Worm (Caenorhabditis elegans): ENCODE results near the gene cal-2.

cal-2 gene

ce11 chrII:8994336-8994735 lies 33.8 kb downstream of the cal-2 start, which contains the start of gene F44G4.1:
Gene F44G4.1 (plus strand): TSS chrII:8994636.
- TF ChIP-seq ceh-13 (GFP tag; optimal IDR thresholded peaks at IDR 0.05) (no peak), scrt-1 (GFP tag; IDR thresholded peaks at IDR 0.05) (no peak), tra-4 (tag; optimal IDR thresholded peaks at IDR 0.05) (no peak), aly-1 (tag; optimal IDR thresholded peaks at IDR 0.05) (no peak), hmg-4 (GFP tag; optimal IDR thresholded peaks at IDR 0.05) (no peak), B0310.2 (tag; optimal IDR thresholded peaks at IDR 0.05) (no peak), tbx-11 (GFP tag; IDR thresholded peaks at IDR 0.05) (no peak), hmbx-1 (tag; optimal IDR thresholded peaks at IDR 0.05) (no peak)

- TF ChIP-seq hmbx-1 (tag; optimal IDR thresholded peaks at IDR 0.05), result no peak
- no peak for TF ChIP-seq ceh-13 (GFP tag; optimal IDR thresholded peaks at IDR 0.05)
- no peak for TF ChIP-seq B0310.2 (tag; optimal IDR thresholded peaks at IDR 0.05)
- no peak for TF ChIP-seq tra-4 (tag; optimal IDR thresholded peaks at IDR 0.05)
Measured at ce11 chrII:8996064-8996463, 35.5 kb downstream of the cal-2 start, which contains the start of gene ndub-2. Gene ndub-2 (plus strand): TSS chrII:8996364.

- TF ChIP-seq ceh-36 (tag; optimal IDR thresholded peaks at IDR 0.05) (no peak), tbx-11 (GFP tag; IDR thresholded peaks at IDR 0.05) (no peak), hmbx-1 (tag; optimal IDR thresholded peaks at IDR 0.05) (no peak), pes-1 (GFP tag; IDR thresholded peaks at IDR 0.05) (no peak), tra-4 (tag; optimal IDR thresholded peaks at IDR 0.05) (no peak), aly-1 (tag; optimal IDR thresholded peaks at IDR 0.05) (no peak), hnd-1 (tag; optimal IDR thresholded peaks at IDR 0.05) (no peak), tbx-37 (GFP tag; conservative IDR thresholded peaks at IDR 0.05) (no peak), F13C5.2 (tag; optimal IDR thresholded peaks at IDR 0.05) (no peak), flt-1 (GFP tag; IDR thresholded peaks at IDR 0.05) (no peak), scrt-1 (GFP tag; IDR thresholded peaks at IDR 0.05) (no peak), ets-7 (tag; optimal IDR thresholded peaks at IDR 0.05) (no peak), ama-1 (optimal IDR thresholded peaks at IDR 0.05) (no peak), sea-1 (GFP tag; conservative IDR thresholded peaks at IDR 0.05) (no peak)
Measured at ce11 chrII:8997479-8997878, 37.0 kb downstream of the cal-2 start, which contains the start of the genes F44G4.3 and tdp-1. Gene F44G4.3 (minus strand): TSS chrII:8997662. Gene tdp-1 (plus strand): TSS chrII:8997825.

- TF ChIP-seq ceh-36 (tag; optimal IDR thresholded peaks at IDR 0.05) (no peak), pes-1 (GFP tag; IDR thresholded peaks at IDR 0.05) (no peak), ets-7 (tag; optimal IDR thresholded peaks at IDR 0.05) (no peak), F13C5.2 (tag; optimal IDR thresholded peaks at IDR 0.05) (no peak), flt-1 (GFP tag; IDR thresholded peaks at IDR 0.05) (no peak), hnd-1 (tag; optimal IDR thresholded peaks at IDR 0.05) (no peak), ceh-13 (GFP tag; optimal IDR thresholded peaks at IDR 0.05) (no peak), tra-4 (tag; optimal IDR thresholded peaks at IDR 0.05) (no peak), aly-1 (tag; optimal IDR thresholded peaks at IDR 0.05) (no peak), tbx-11 (GFP tag; IDR thresholded peaks at IDR 0.05) (no peak), tbx-37 (GFP tag; conservative IDR thresholded peaks at IDR 0.05) (no peak), hmg-4 (GFP tag; optimal IDR thresholded peaks at IDR 0.05) (no peak), ama-1 (optimal IDR thresholded peaks at IDR 0.05) (no peak), hmbx-1 (tag; optimal IDR thresholded peaks at IDR 0.05) (no peak), sea-1 (GFP tag; conservative IDR thresholded peaks at IDR 0.05) (no peak)
Measured at ce11 chrII:9000331-9000730, 39.8 kb downstream of the cal-2 start, which contains the start of gene F44G4.5. Gene F44G4.5 (minus strand): TSS chrII:9000431.

- TF ChIP-seq tbx-11 (GFP tag; IDR thresholded peaks at IDR 0.05) (no peak), tra-4 (tag; optimal IDR thresholded peaks at IDR 0.05) (no peak)
Measured at ce11 chrII:9001743-9002222, 41.3 kb downstream of the cal-2 start, which contains the start of gene F44G4.6. Gene F44G4.6 (minus strand): TSS chrII:9001793.

ce11 chrII:9005067-9005466 lies 44.6 kb downstream of the cal-2 start, which contains the start of gene F44G4.7:
Gene F44G4.7 (minus strand): TSS chrII:9005167.
- TF ChIP-seq F13C5.2 (tag; optimal IDR thresholded peaks at IDR 0.05), result no peak
- TF ChIP-seq tbx-37 (GFP tag; conservative IDR thresholded peaks at IDR 0.05), result no peak

- no peak for TF ChIP-seq flt-1 (GFP tag; IDR thresholded peaks at IDR 0.05)
Measured at ce11 chrII:9007741-9008140, 47.2 kb downstream of the cal-2 start.

- TF ChIP-seq hmg-4 (GFP tag; optimal IDR thresholded peaks at IDR 0.05) (no peak), flt-1 (GFP tag; IDR thresholded peaks at IDR 0.05) (no peak), aly-1 (tag; optimal IDR thresholded peaks at IDR 0.05) (no peak), pes-1 (GFP tag; IDR thresholded peaks at IDR 0.05) (no peak), hmbx-1 (tag; optimal IDR thresholded peaks at IDR 0.05) (no peak)
Measured at ce11 chrII:9009976-9010702, 49.6 kb downstream of the cal-2 start.

ce11 chrII:9010708-9011107 lies 50.2 kb downstream of the cal-2 start:
- TF ChIP-seq ets-7 (tag; optimal IDR thresholded peaks at IDR 0.05), result no peak
- TF ChIP-seq scrt-1 (GFP tag; IDR thresholded peaks at IDR 0.05), result no peak
